Worm (Caenorhabditis elegans) whole organism, late embryonic: ENCODE measurements around the gene T23B7.2.

Source experiments
- F13H6.1 ChIP-seq: sonication (generic microtip); optimal IDR thresholded peaks from 2 replicates; lab custom pipeline; 2016; ENCODE audit warnings: missing genetic modification characterization, missing compliant biosample characterization
- ahr-1 ChIP-seq: sonication (generic microtip); optimal IDR thresholded peaks from 2 replicates; lab custom pipeline; 2016; ENCODE audit warnings: missing genetic modification characterization, missing compliant biosample characterization
- ama-1 ChIP-seq: fragments of 150-350 bp; optimal IDR thresholded peaks from 2 replicates; lab custom pipeline; 2014
- ceh-22 ChIP-seq: sonication (generic microtip); optimal IDR thresholded peaks from 2 replicates; lab custom pipeline; 2017; ENCODE audit warnings: missing biosample characterization, missing genetic modification characterization
- ceh-34 ChIP-seq: sonication (generic microtip); optimal IDR thresholded peaks from 2 replicates; lab custom pipeline; 2016; ENCODE audit warnings: mild to moderate bottlenecking, missing genetic modification characterization, missing compliant biosample characterization
- elt-4 ChIP-seq: sonication (generic microtip); optimal IDR thresholded peaks from 2 replicates; lab custom pipeline; 2016; ENCODE audit warnings: missing genetic modification characterization, missing compliant biosample characterization
- lim-6 ChIP-seq: sonication (generic microtip); optimal IDR thresholded peaks from 2 replicates; lab custom pipeline; 2016; ENCODE audit warnings: missing genetic modification characterization, missing compliant biosample characterization
- nfya-1 ChIP-seq: sonication (generic microtip); optimal IDR thresholded peaks from 2 replicates; lab custom pipeline; 2017; ENCODE audit warnings: missing genetic modification characterization, mild to moderate bottlenecking, missing compliant biosample characterization, antibody characterized with exemption, moderate library complexity
- nhr-232 ChIP-seq: sonication (generic microtip); optimal IDR thresholded peaks from 2 replicates; lab custom pipeline; 2016; ENCODE audit warnings: missing genetic modification characterization, missing compliant biosample characterization
- npax-4 ChIP-seq: sonication (generic microtip); optimal IDR thresholded peaks from 2 replicates; lab custom pipeline; 2016; ENCODE audit warnings: missing genetic modification characterization, missing compliant biosample characterization
- pha-4 ChIP-seq: fragments of 150-350 bp; optimal IDR thresholded peaks from 2 replicates; lab custom pipeline; 2018; ENCODE audit warnings: missing biosample characterization, missing genetic modification reagents, missing genetic modification characterization
- sox-2 ChIP-seq: fragments of 200-800 bp; sonication (Bioruptor generic); IDR thresholded peaks from 2 replicates; pipeline ENCODE4 v1.3.6; 2022; ENCODE audit warnings: missing genetic modification reagents, missing genetic modification characterization, missing compliant biosample characterization
- unc-3 ChIP-seq, 2 experiments: fragments of 200-800 bp in 1 of 2; sonication (Bioruptor generic) in 1 of 2; sonication (generic microtip) in 1 of 2; conservative IDR thresholded peaks in 1 of 2; optimal IDR thresholded peaks in 1 of 2; 2 replicates each; pipeline versions ENCODE4 v1.3.6 to Lab custom; 2016 to 2022; ENCODE audit warnings: missing compliant biosample characterization in 2 of 2, missing genetic modification characterization in 2 of 2, missing genetic modification reagents in 1 of 2
- ztf-16 ChIP-seq: sonication (generic microtip); optimal IDR thresholded peaks from 2 replicates; lab custom pipeline; 2017; ENCODE audit warnings: missing genetic modification characterization, missing compliant biosample characterization

DNA sequence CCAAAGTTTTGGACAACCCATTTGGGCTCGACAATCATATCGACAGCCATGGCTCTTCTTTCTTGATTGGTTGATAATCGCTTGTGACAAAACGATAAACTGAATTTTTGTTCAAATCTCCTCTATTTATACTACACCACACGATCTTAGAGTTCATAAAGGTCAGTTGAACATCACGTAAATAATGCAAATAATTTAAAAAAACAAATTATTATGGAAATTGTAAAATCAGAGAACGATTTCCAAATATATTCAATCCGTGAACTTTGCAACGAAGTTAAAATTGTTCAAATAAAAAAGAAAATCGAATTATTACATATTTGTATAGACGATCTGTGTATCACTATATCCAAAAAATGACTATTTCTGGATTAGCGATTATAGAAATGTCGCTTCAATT lies 21.3 kb upstream of the T23B7.2 start, which contains the start of the genes mpst-4 and F11G11.14:
- no peak for TF ChIP-seq lim-6 (tag; lab: Kevin White, UChicago)
- TF ChIP-seq sox-2 (GFP tag; lab: Robert Waterston, UW): no peak
- TF ChIP-seq unc-3 (GFP tag; conservative IDR thresholded peaks at IDR 0.05; lab: Robert Waterston, UW): no peak
- TF ChIP-seq unc-3 (tag; optimal IDR thresholded peaks at IDR 0.05; lab: Kevin White, UChicago): no peak
- TF ChIP-seq ahr-1 (tag; lab: Kevin White, UChicago): no peak
- no peak for TF ChIP-seq ceh-34 (tag; lab: Kevin White, UChicago)
- TF ChIP-seq pha-4 (tag; lab: Kevin White, UChicago): no peak
- no peak for TF ChIP-seq ceh-22 (tag; lab: Kevin White, UChicago)
- no peak for TF ChIP-seq ztf-16 (tag; lab: Kevin White, UChicago)
- no peak for TF ChIP-seq nhr-232 (tag; lab: Kevin White, UChicago)
- no peak for TF ChIP-seq ama-1 (lab: Kevin White, UChicago)
- TF ChIP-seq elt-4 (tag; lab: Kevin White, UChicago): no peak
- no peak for TF ChIP-seq nfya-1 (tag; lab: Kevin White, UChicago)
- no peak for TF ChIP-seq npax-4 (tag; lab: Kevin White, UChicago)
- TF ChIP-seq F13H6.1: no peak
